Worm (Caenorhabditis elegans) whole organism, late embryonic: ENCODE results near the gene ZK616.61.

Experiments used
- K02D7.2 ChIP-seq: sonication (generic microtip); optimal IDR thresholded peaks from 2 replicates; lab custom pipeline; 2017; ENCODE audit warnings: mild to moderate bottlenecking, missing genetic modification characterization, missing compliant biosample characterization
- Y22D7AL.16 ChIP-seq: sonication (generic microtip); optimal IDR thresholded peaks from 2 replicates; lab custom pipeline; 2016; ENCODE audit warnings: missing genetic modification characterization, missing compliant biosample characterization
- ama-1 ChIP-seq: fragments of 150-350 bp; optimal IDR thresholded peaks from 2 replicates; lab custom pipeline; 2014
- ceh-14 ChIP-seq: sonication (generic microtip); optimal IDR thresholded peaks from 2 replicates; lab custom pipeline; 2016; ENCODE audit warnings: missing genotype, missing genetic modification characterization, missing compliant biosample characterization
- ceh-18 ChIP-seq: sonication (generic microtip); optimal IDR thresholded peaks from 2 replicates; lab custom pipeline; 2016; ENCODE audit warnings: missing genetic modification characterization, missing compliant biosample characterization
- ceh-2 ChIP-seq: sonication (generic microtip); optimal IDR thresholded peaks from 2 replicates; lab custom pipeline; 2016; ENCODE audit warnings: missing genotype, missing genetic modification characterization, missing compliant biosample characterization
- ceh-22 ChIP-seq: sonication (generic microtip); optimal IDR thresholded peaks from 2 replicates; lab custom pipeline; 2017; ENCODE audit warnings: missing biosample characterization, missing genetic modification characterization
- ceh-30 ChIP-seq: fragments of 150-350 bp; optimal IDR thresholded peaks from 2 replicates; lab custom pipeline; 2014; ENCODE audit warnings: missing biosample characterization, missing genetic modification characterization
- ceh-48 ChIP-seq: sonication (generic microtip); optimal IDR thresholded peaks from 2 replicates; lab custom pipeline; 2016; ENCODE audit warnings: missing genetic modification characterization, inconsistent platforms, missing compliant biosample characterization
- dmd-4 ChIP-seq: sonication (generic microtip); optimal IDR thresholded peaks from 2 replicates; lab custom pipeline; 2016; ENCODE audit warnings: borderline replicate concordance, missing genetic modification characterization, missing compliant biosample characterization
- dve-1 ChIP-seq: sonication (generic microtip); optimal IDR thresholded peaks from 2 replicates; lab custom pipeline; 2017; ENCODE audit warnings: antibody characterized with exemption, mild to moderate bottlenecking, missing genetic modification characterization, missing compliant biosample characterization
- ets-4 ChIP-seq: sonication (generic microtip); optimal IDR thresholded peaks from 2 replicates; lab custom pipeline; 2016; ENCODE audit warnings: missing genetic modification characterization, missing compliant biosample characterization
- eyg-1 ChIP-seq: sonication (generic microtip); optimal IDR thresholded peaks from 2 replicates; lab custom pipeline; 2016; ENCODE audit warnings: missing genotype, missing genetic modification characterization, missing compliant biosample characterization
- fkh-10 ChIP-seq: fragments of 150-350 bp; optimal IDR thresholded peaks from 2 replicates; lab custom pipeline; 2014; ENCODE audit warnings: missing biosample characterization, missing genetic modification reagents, missing genetic modification characterization
- gmeb-2 ChIP-seq: sonication (generic microtip); optimal IDR thresholded peaks from 2 replicates; lab custom pipeline; 2016; ENCODE audit warnings: missing genetic modification characterization, inconsistent platforms, missing compliant biosample characterization
- hlh-13 ChIP-seq: fragments of 200-800 bp; sonication (Bioruptor generic); optimal IDR thresholded peaks from 2 replicates; lab custom pipeline; 2018; ENCODE audit warnings: mild to moderate bottlenecking, missing genetic modification characterization, missing compliant biosample characterization
- hlh-15 ChIP-seq: sonication (generic microtip); optimal IDR thresholded peaks from 2 replicates; lab custom pipeline; 2016; ENCODE audit warnings: missing genetic modification characterization, missing compliant biosample characterization
- hlh-30 ChIP-seq: sonication (generic microtip); optimal IDR thresholded peaks from 2 replicates; lab custom pipeline; 2017; ENCODE audit warnings: antibody characterized with exemption, missing genetic modification characterization, missing compliant biosample characterization; ENCODE audit not compliant: insufficient read depth
- hlh-8 ChIP-seq: sonication (generic microtip); optimal IDR thresholded peaks from 2 replicates; lab custom pipeline; 2016; ENCODE audit warnings: missing genotype, missing genetic modification characterization, missing compliant biosample characterization
- lim-6 ChIP-seq: sonication (generic microtip); optimal IDR thresholded peaks from 2 replicates; lab custom pipeline; 2016; ENCODE audit warnings: missing genetic modification characterization, missing compliant biosample characterization
- madf-2 ChIP-seq: sonication (generic microtip); optimal IDR thresholded peaks from 2 replicates; lab custom pipeline; 2017; ENCODE audit warnings: missing genetic modification characterization, missing compliant biosample characterization
- nfya-1 ChIP-seq: sonication (generic microtip); optimal IDR thresholded peaks from 2 replicates; lab custom pipeline; 2017; ENCODE audit warnings: missing genetic modification characterization, mild to moderate bottlenecking, missing compliant biosample characterization, antibody characterized with exemption, moderate library complexity
- nhr-11 ChIP-seq: fragments of 150-350 bp; optimal IDR thresholded peaks from 2 replicates; lab custom pipeline; 2014; ENCODE audit warnings: missing biosample characterization, missing genetic modification characterization
- pag-3 ChIP-seq: sonication (generic microtip); optimal IDR thresholded peaks from 2 replicates; lab custom pipeline; 2016; ENCODE audit warnings: missing compliant biosample characterization, missing genetic modification characterization, borderline replicate concordance
- pat-9 ChIP-seq: fragments of 200-800 bp; sonication (Bioruptor generic); optimal IDR thresholded peaks from 2 replicates; lab custom pipeline; 2018; ENCODE audit warnings: mild to moderate bottlenecking, missing genetic modification characterization, moderate library complexity, missing compliant biosample characterization
- pax-1 ChIP-seq: fragments of 150-350 bp; optimal IDR thresholded peaks from 2 replicates; lab custom pipeline; 2014; ENCODE audit warnings: missing biosample characterization, missing genetic modification characterization
- pha-2 ChIP-seq: sonication (generic microtip); optimal IDR thresholded peaks from 2 replicates; lab custom pipeline; 2017; ENCODE audit warnings: mild to moderate bottlenecking, missing genetic modification characterization, missing compliant biosample characterization
- pqm-1 ChIP-seq: sonication (generic microtip); optimal IDR thresholded peaks from 2 replicates; lab custom pipeline; 2016; ENCODE audit warnings: missing genetic modification characterization, missing compliant biosample characterization
- pros-1 ChIP-seq: fragments of 150-350 bp; optimal IDR thresholded peaks from 2 replicates; lab custom pipeline; 2014; ENCODE audit warnings: missing biosample characterization, missing genetic modification reagents, missing genetic modification characterization
- ref-2 ChIP-seq: sonication (generic microtip); optimal IDR thresholded peaks from 2 replicates; lab custom pipeline; 2016; ENCODE audit warnings: missing genetic modification characterization, missing compliant biosample characterization
- rnt-1 ChIP-seq: sonication (generic microtip); optimal IDR thresholded peaks from 2 replicates; lab custom pipeline; 2016; ENCODE audit warnings: missing genetic modification characterization, missing compliant biosample characterization
- sdc-2 ChIP-seq: sonication (generic microtip); optimal IDR thresholded peaks from 2 replicates; lab custom pipeline; 2016; ENCODE audit warnings: missing genotype, missing genetic modification characterization, missing compliant biosample characterization
- sox-4 ChIP-seq: sonication (generic microtip); optimal IDR thresholded peaks from 2 replicates; lab custom pipeline; 2017; ENCODE audit warnings: mild to moderate bottlenecking, missing genetic modification characterization, inconsistent platforms, missing compliant biosample characterization
- syd-9 ChIP-seq: sonication (generic microtip); optimal IDR thresholded peaks from 2 replicates; lab custom pipeline; 2016; ENCODE audit warnings: mild to moderate bottlenecking, missing genetic modification characterization, moderate library complexity, missing compliant biosample characterization
- tbx-2 ChIP-seq: sonication (generic microtip); optimal IDR thresholded peaks from 2 replicates; lab custom pipeline; 2016; ENCODE audit warnings: missing genetic modification characterization, missing compliant biosample characterization
- tbx-7 ChIP-seq: sonication (generic microtip); optimal IDR thresholded peaks from 2 replicates; lab custom pipeline; 2016; ENCODE audit warnings: missing genotype, missing genetic modification characterization, missing compliant biosample characterization
- unc-3 ChIP-seq, 2 experiments: fragments of 200-800 bp in 1 of 2; sonication (Bioruptor generic) in 1 of 2; sonication (generic microtip) in 1 of 2; conservative IDR thresholded peaks in 1 of 2; optimal IDR thresholded peaks in 1 of 2; 2 replicates each; pipeline versions ENCODE4 v1.3.6 to Lab custom; 2016 to 2022; ENCODE audit warnings: missing compliant biosample characterization in 2 of 2, missing genetic modification characterization in 2 of 2, missing genetic modification reagents in 1 of 2
- unc-42 ChIP-seq: sonication (generic microtip); optimal IDR thresholded peaks from 2 replicates; lab custom pipeline; 2016; ENCODE audit warnings: missing genotype, missing genetic modification characterization, missing compliant biosample characterization
- unc-55 ChIP-seq: sonication (generic microtip); optimal IDR thresholded peaks from 2 replicates; lab custom pipeline; 2017; ENCODE audit warnings: missing biosample characterization, missing genetic modification reagents, missing genetic modification characterization
- unc-86 ChIP-seq: sonication (generic microtip); optimal IDR thresholded peaks from 2 replicates; lab custom pipeline; 2016; ENCODE audit warnings: missing genetic modification characterization, missing compliant biosample characterization
- zip-5 ChIP-seq: sonication (generic microtip); optimal IDR thresholded peaks from 2 replicates; lab custom pipeline; 2016; ENCODE audit warnings: missing genetic modification characterization, missing compliant biosample characterization
- ztf-16 ChIP-seq: sonication (generic microtip); optimal IDR thresholded peaks from 2 replicates; lab custom pipeline; 2017; ENCODE audit warnings: missing genetic modification characterization, missing compliant biosample characterization

ZK616.61 gene

ce11 chrIV:5396769-5397168 lies 8.7 kb upstream of the ZK616.61 start, which contains the start of gene ZK616.3:
ZK616.3 (plus strand) TSS chrIV:5397069.
- TF ChIP-seq zip-5 = no peak
- TF ChIP-seq ztf-16 (tag; lab: Kevin White, UChicago) = no peak
- TF ChIP-seq pag-3 (tag; lab: Kevin White, UChicago) = no peak
- no peak for TF ChIP-seq nhr-11 (tag; lab: Kevin White, UChicago)
- no peak for TF ChIP-seq ets-4
- no peak for TF ChIP-seq sdc-2 (tag; lab: Kevin White, UChicago)
- TF ChIP-seq dve-1 (tag; lab: Kevin White, UChicago) = no peak
- no peak for TF ChIP-seq eyg-1 (tag; lab: Kevin White, UChicago)
- no peak for TF ChIP-seq pros-1 (tag; lab: Kevin White, UChicago)
- no peak for TF ChIP-seq unc-42
- TF ChIP-seq lim-6 (tag; lab: Kevin White, UChicago) = no peak
- TF ChIP-seq tbx-2 (tag; lab: Kevin White, UChicago) = no peak
- no peak for TF ChIP-seq madf-2

ce11 chrIV:5397539-5397938 lies 7.9 kb upstream of the ZK616.61 start, which contains the start of gene ZK616.2:
ZK616.2 (plus strand) TSS chrIV:5397839.
- TF ChIP-seq ceh-22 (tag; lab: Kevin White, UChicago) (no peak), fkh-10 (no peak), unc-42 (no peak), hlh-13 (GFP tag; lab: Kevin White, UChicago) (no peak), unc-3 (GFP tag; conservative IDR thresholded peaks at IDR 0.05; lab: Robert Waterston, UW) (no peak), unc-3 (tag; optimal IDR thresholded peaks at IDR 0.05; lab: Kevin White, UChicago) (no peak), K02D7.2 (tag; lab: Kevin White, UChicago) (no peak), nhr-11 (tag; lab: Kevin White, UChicago) (no peak), hlh-8 (no peak), ceh-14 (no peak), pha-2 (tag; lab: Kevin White, UChicago) (no peak), rnt-1 (tag; lab: Kevin White, UChicago) (no peak), syd-9 (no peak), Y22D7AL.16 (tag; lab: Kevin White, UChicago) (no peak), ceh-18 (tag; lab: Kevin White, UChicago) (no peak), dve-1 (tag; lab: Kevin White, UChicago) (no peak), ceh-48 (tag; lab: Kevin White, UChicago) (no peak)

ce11 chrIV:5400609-5401008 lies 4.8 kb upstream of the ZK616.61 start, which contains the start of gene ZK616.1:
ZK616.1 (plus strand) TSS chrIV:5400909.
- TF ChIP-seq pat-9 (tag; lab: Kevin White, UChicago) (no peak), gmeb-2 (no peak), ama-1 (lab: Kevin White, UChicago) (no peak), pqm-1 (tag; lab: Kevin White, UChicago) (no peak), sox-4 (tag; lab: Kevin White, UChicago) (no peak), ref-2 (no peak), sdc-2 (tag; lab: Kevin White, UChicago) (no peak), unc-86 (no peak), hlh-30 (tag; lab: Kevin White, UChicago) (no peak), pax-1 (tag; lab: Kevin White, UChicago) (no peak)
- TF ChIP-seq, all 69 proteins: peak for 0

- no peak for TF ChIP-seq ceh-2 (tag; lab: Kevin White, UChicago)
- TF ChIP-seq dmd-4 (tag; lab: Kevin White, UChicago) = no peak
- TF ChIP-seq tbx-7 (tag; lab: Kevin White, UChicago) = no peak
- TF ChIP-seq nfya-1 (tag; lab: Kevin White, UChicago) = no peak
- TF ChIP-seq ceh-30 (tag; lab: Kevin White, UChicago) = no peak
- TF ChIP-seq unc-55 (GFP tag; lab: Kevin White, UChicago) = no peak
- no peak for TF ChIP-seq pqm-1 (tag; lab: Kevin White, UChicago)
- TF ChIP-seq hlh-15 (tag; lab: Kevin White, UChicago) = no peak
- no peak for TF ChIP-seq ama-1 (lab: Kevin White, UChicago)
These were observed 3.7 kb downstream of the ZK616.61 start for ce11 chrIV:5409112-5409511.
